Worm (Caenorhabditis elegans) whole organism, late embryonic: ENCODE results near the gene K02D10.4.

Experiments
- C38D4.7 ChIP-seq: fragments of 200-800 bp; sonication (Bioruptor generic); optimal IDR thresholded peaks from 2 replicates; lab custom pipeline; 2018; ENCODE audit warnings: mild to moderate bottlenecking, missing genetic modification characterization, moderate library complexity, missing compliant biosample characterization
- F13H6.1 ChIP-seq: sonication (generic microtip); optimal IDR thresholded peaks from 2 replicates; lab custom pipeline; 2016; ENCODE audit warnings: missing genetic modification characterization, missing compliant biosample characterization
- Y22D7AL.16 ChIP-seq: sonication (generic microtip); optimal IDR thresholded peaks from 2 replicates; lab custom pipeline; 2016; ENCODE audit warnings: missing genetic modification characterization, missing compliant biosample characterization
- elt-2 ChIP-seq: sonication (generic microtip); optimal IDR thresholded peaks from 2 replicates; lab custom pipeline; 2016; ENCODE audit warnings: missing genetic modification reagents, missing genetic modification characterization, missing compliant biosample characterization
- hlh-8 ChIP-seq: sonication (generic microtip); optimal IDR thresholded peaks from 2 replicates; lab custom pipeline; 2016; ENCODE audit warnings: missing genotype, missing genetic modification characterization, missing compliant biosample characterization
- lim-6 ChIP-seq: sonication (generic microtip); optimal IDR thresholded peaks from 2 replicates; lab custom pipeline; 2016; ENCODE audit warnings: missing genetic modification characterization, missing compliant biosample characterization
- ztf-16 ChIP-seq: sonication (generic microtip); optimal IDR thresholded peaks from 2 replicates; lab custom pipeline; 2017; ENCODE audit warnings: missing genetic modification characterization, missing compliant biosample characterization

DNA sequence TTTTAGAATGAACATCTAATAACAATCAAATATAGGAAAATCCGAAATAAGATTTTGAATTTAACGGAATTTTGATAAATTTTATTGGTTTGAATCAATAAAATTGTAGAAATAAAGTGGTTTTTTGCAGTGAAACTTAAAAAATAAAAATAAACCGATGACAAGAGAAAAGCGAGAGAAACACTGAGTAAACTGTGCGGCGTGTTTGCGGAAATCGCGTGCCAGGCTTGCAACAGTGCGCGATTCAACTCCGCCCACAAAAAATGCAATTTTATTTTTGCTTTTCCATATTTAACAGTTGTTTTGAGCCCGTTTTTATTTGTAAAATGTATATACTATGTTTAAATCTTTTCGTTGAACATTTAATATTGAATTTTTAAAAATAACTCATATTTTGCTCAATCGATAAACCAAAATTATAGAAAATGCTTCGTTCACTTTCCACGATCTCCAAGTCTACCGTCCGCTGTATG, 11.9 kb downstream of the K02D10.4 start, which contains the start of gene mtss-1:
- TF ChIP-seq C38D4.7 (GFP tag; lab: Kevin White, UChicago): peak; percentile 71
- TF ChIP-seq elt-2: peak; percentile 92
- TF ChIP-seq F13H6.1 (tag; lab: Kevin White, UChicago): peak; percentile 57
- TF ChIP-seq lim-6 (tag; lab: Kevin White, UChicago): peak; percentile 2
- TF ChIP-seq Y22D7AL.16 (tag; lab: Kevin White, UChicago): peak; percentile 52
- peak; percentile 79 for TF ChIP-seq ztf-16 (tag; lab: Kevin White, UChicago)
- peak; percentile 59 for TF ChIP-seq hlh-8
